Worm (Caenorhabditis elegans) whole organism, L1 larva: ENCODE data around the gene T24C2.5.

Experiments
- dsc-1 ChIP-seq: sonication (generic microtip); optimal IDR thresholded peaks from 2 replicates; lab custom pipeline; 2016; ENCODE audit warnings: mild to moderate bottlenecking, missing genetic modification characterization, missing compliant biosample characterization
- egl-27 ChIP-seq, 2 experiments: fragments of 150-350 bp in 1 of 2; sonication (generic microtip); optimal IDR thresholded peaks; 3 replicates each; lab custom pipeline; 2017 to 2018; ENCODE audit warnings: missing biosample characterization in 2 of 2, missing genetic modification characterization in 2 of 2, missing genetic modification reagents in 2 of 2
- lir-3 ChIP-seq: sonication (generic microtip); optimal IDR thresholded peaks from 2 replicates; lab custom pipeline; 2016; ENCODE audit warnings: mild to moderate bottlenecking, missing genetic modification characterization, moderate library complexity, missing compliant biosample characterization; ENCODE audit not compliant: poor library complexity
- nhr-12 ChIP-seq: sonication (generic microtip); optimal IDR thresholded peaks from 2 replicates; lab custom pipeline; 2017; ENCODE audit warnings: missing biosample characterization, missing genetic modification characterization
- nhr-237 ChIP-seq: fragments of 150-350 bp; optimal IDR thresholded peaks from 2 replicates; lab custom pipeline; 2014; ENCODE audit warnings: missing biosample characterization, missing genetic modification characterization

- TF ChIP-seq nhr-237 (tag; lab: Kevin White, UChicago): no peak
- TF ChIP-seq nhr-12 (tag; lab: Kevin White, UChicago): no peak
- TF ChIP-seq lir-3: no peak
- TF ChIP-seq egl-27 (tag; optimal IDR thresholded peaks at IDR 0.05; lab: Kevin White, UChicago): no peak
- no peak for TF ChIP-seq dsc-1
These were observed 7.8 kb downstream of the T24C2.5 start, which contains the start of gene fbxa-81 for ce11 chrX:14541992-14542391.
